Fruit fly (Drosophila melanogaster): Measurements from ENCODE around the gene CG13484.

CG13484 gene

dm6 chr3L:14059266-14059974, 6.5 kb upstream of the CG13484 start:
- TF ChIP-seq ey (GFP tag; optimal IDR thresholded peaks at IDR 0.05): peak; percentile 10
- TF ChIP-seq OdsH (GFP tag; optimal IDR thresholded peaks at IDR 0.05): no peak
- peak; percentile 18 for TF ChIP-seq rgr (GFP tag; optimal IDR thresholded peaks at IDR 0.05)
- TF ChIP-seq br (GFP tag; optimal IDR thresholded peaks at IDR 0.05): peak; percentile 21
- peak in 1 of 2 experiments; percentile 36 for TF ChIP-seq foxo (GFP tag; optimal IDR thresholded peaks at IDR 0.05)

dm6 chr3L:14056816-14057215, 3.9 kb upstream of the CG13484 start:
- TF ChIP-seq Rel (GFP tag; optimal IDR thresholded peaks at IDR 0.05) (no peak), Rel (tag; optimal IDR thresholded peaks at IDR 0.05) (no peak), foxo (GFP tag; optimal IDR thresholded peaks at IDR 0.05) (no peak), dmrt93B (GFP tag; optimal IDR thresholded peaks at IDR 0.05) (no peak), GATAd (GFP tag; optimal IDR thresholded peaks at IDR 0.05) (no peak), Hr78 (GFP tag; optimal IDR thresholded peaks at IDR 0.05) (no peak), Sp1 (GFP tag; optimal IDR thresholded peaks at IDR 0.05) (no peak), pan (optimal IDR thresholded peaks at IDR 0.05) (no peak), sage (GFP tag; optimal IDR thresholded peaks at IDR 0.05) (no peak), sv (GFP tag; optimal IDR thresholded peaks at IDR 0.05) (no peak), lola (GFP tag; optimal IDR thresholded peaks at IDR 0.05) (no peak), br (GFP tag; optimal IDR thresholded peaks at IDR 0.05) (no peak), Dif (GFP tag; optimal IDR thresholded peaks at IDR 0.05; ENCODE audit: partially characterized antibody) (no peak), HLH106 (tag; optimal IDR thresholded peaks at IDR 0.05) (no peak), Vsx2 (GFP tag; optimal IDR thresholded peaks at IDR 0.05; ENCODE audit: partially characterized antibody) (no peak), dsf (GFP tag; optimal IDR thresholded peaks at IDR 0.05; ENCODE audit: borderline replicate concordance) (no peak), dl (GFP tag; optimal IDR thresholded peaks at IDR 0.05; ENCODE audit: insufficient read depth in 1 of 2, partially characterized antibody in 2 of 2) (no peak), fru (GFP tag; optimal IDR thresholded peaks at IDR 0.05) (no peak), woc (GFP tag; optimal IDR thresholded peaks at IDR 0.05) (no peak)

dm6 chr3L:14055815-14056516, 3.1 kb upstream of the CG13484 start:
- peak; percentile 54 for TF ChIP-seq Jra (GFP tag; optimal IDR thresholded peaks at IDR 0.05)
- TF ChIP-seq br (GFP tag; optimal IDR thresholded peaks at IDR 0.05): no peak
- no peak for TF ChIP-seq Dfd (GFP tag; optimal IDR thresholded peaks at IDR 0.05)
- TF ChIP-seq Dif (GFP tag; optimal IDR thresholded peaks at IDR 0.05; ENCODE audit: partially characterized antibody): peak; percentile 9
- no peak for TF ChIP-seq dsf (GFP tag; optimal IDR thresholded peaks at IDR 0.05; ENCODE audit: borderline replicate concordance)
- TF ChIP-seq Mio (GFP tag; optimal IDR thresholded peaks at IDR 0.05): no peak
- TF ChIP-seq brk (GFP tag; optimal IDR thresholded peaks at IDR 0.05): no peak
- no peak for TF ChIP-seq Vsx2 (GFP tag; optimal IDR thresholded peaks at IDR 0.05; ENCODE audit: partially characterized antibody)
- TF ChIP-seq sage (GFP tag; optimal IDR thresholded peaks at IDR 0.05): no peak
- TF ChIP-seq Myc (optimal IDR thresholded peaks at IDR 0.05): no peak
- no peak for TF ChIP-seq Rel (GFP tag; optimal IDR thresholded peaks at IDR 0.05)
- TF ChIP-seq Rel (tag; optimal IDR thresholded peaks at IDR 0.05): peak; percentile 35
- peak; percentile 48 for TF ChIP-seq Hr83 (GFP tag; optimal IDR thresholded peaks at IDR 0.05; ENCODE audit: poor library complexity, severe bottlenecking)

- TF ChIP-seq Dif (GFP tag; optimal IDR thresholded peaks at IDR 0.05; ENCODE audit: partially characterized antibody) (no peak), dmrt93B (GFP tag; optimal IDR thresholded peaks at IDR 0.05) (peak; percentile 50), br (GFP tag; optimal IDR thresholded peaks at IDR 0.05) (peak; percentile 58), Hr78 (GFP tag; optimal IDR thresholded peaks at IDR 0.05) (no peak), brk (GFP tag; optimal IDR thresholded peaks at IDR 0.05) (no peak), psq (GFP tag; optimal IDR thresholded peaks at IDR 0.05) (peak; percentile 60), N (GFP tag; optimal IDR thresholded peaks at IDR 0.05) (no peak), Hnf4 (GFP tag; optimal IDR thresholded peaks at IDR 0.05) (no peak), rgr (GFP tag; optimal IDR thresholded peaks at IDR 0.05) (peak; percentile 74), usp (GFP tag; optimal IDR thresholded peaks at IDR 0.05) (no peak), dsf (GFP tag; optimal IDR thresholded peaks at IDR 0.05; ENCODE audit: borderline replicate concordance) (no peak), Abd-B (GFP tag; optimal IDR thresholded peaks at IDR 0.05) (no peak), sage (GFP tag; optimal IDR thresholded peaks at IDR 0.05) (no peak), woc (GFP tag; optimal IDR thresholded peaks at IDR 0.05) (peak; percentile 70), Myc (optimal IDR thresholded peaks at IDR 0.05) (no peak), sv (GFP tag; optimal IDR thresholded peaks at IDR 0.05) (no peak), CG32264 (GFP tag; optimal IDR thresholded peaks at IDR 0.05) (peak; percentile 16), jim (GFP tag; optimal IDR thresholded peaks at IDR 0.05) (no peak), lola (GFP tag; optimal IDR thresholded peaks at IDR 0.05) (no peak), CrebA (GFP tag; optimal IDR thresholded peaks at IDR 0.05; ENCODE audit: borderline replicate concordance) (no peak), GATAd (GFP tag; optimal IDR thresholded peaks at IDR 0.05) (no peak), OdsH (GFP tag; optimal IDR thresholded peaks at IDR 0.05) (peak; percentile 75), CG9705 (GFP tag; optimal IDR thresholded peaks at IDR 0.05) (no peak), Mio (GFP tag; optimal IDR thresholded peaks at IDR 0.05) (no peak), foxo (GFP tag; optimal IDR thresholded peaks at IDR 0.05) (peak in 1 of 2 experiments; percentile 73), Sp1 (GFP tag; optimal IDR thresholded peaks at IDR 0.05) (peak; percentile 64), h (GFP tag; optimal IDR thresholded peaks at IDR 0.05) (peak; percentile 77), Dfd (GFP tag; optimal IDR thresholded peaks at IDR 0.05) (no peak), HLH106 (tag; optimal IDR thresholded peaks at IDR 0.05) (peak; percentile 66), Jra (GFP tag; optimal IDR thresholded peaks at IDR 0.05) (no peak), pan (optimal IDR thresholded peaks at IDR 0.05) (no peak), fru (GFP tag; optimal IDR thresholded peaks at IDR 0.05) (peak; percentile 64)
Measured at dm6 chr3L:14055260-14055696, 2.4 kb upstream of the CG13484 start.

Measured in whole organism, wandering third instar larva.